Fruit fly (Drosophila melanogaster): ENCODE measurements around the gene nyo.

Gene nyo

DNA sequence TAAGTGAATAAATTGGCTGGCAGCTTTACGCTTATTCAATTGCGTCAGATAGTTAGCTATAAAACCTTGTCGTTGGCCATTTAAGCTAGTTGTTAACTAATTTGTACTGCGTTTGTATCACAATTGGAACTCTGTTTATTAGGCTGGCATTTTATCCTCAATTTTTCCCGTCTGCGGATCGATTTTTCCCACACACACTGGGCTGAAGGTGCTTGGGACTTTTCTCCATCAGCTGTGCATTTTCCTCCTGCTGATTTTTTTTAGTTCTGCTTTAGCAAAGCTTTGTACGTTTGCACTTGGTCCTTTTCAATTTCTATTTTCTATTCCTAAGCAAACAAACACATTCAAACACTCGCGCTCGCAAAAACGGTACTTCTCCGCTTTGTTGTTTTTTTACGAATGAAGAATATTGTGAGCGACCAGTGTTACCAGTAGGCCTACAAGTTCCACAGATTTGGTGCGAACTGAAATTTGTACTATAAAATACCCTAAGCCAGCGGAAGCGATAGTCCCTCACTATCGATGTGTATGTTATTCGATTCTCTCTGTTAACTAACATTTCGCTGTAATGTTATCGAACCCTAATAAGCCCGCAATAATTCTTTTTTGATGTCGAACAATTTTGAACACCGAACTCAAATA is 66.7 kb downstream of the nyo start (continued):
- TF ChIP-seq CG12659 (GFP tag; optimal IDR thresholded peaks at IDR 0.05) = peak; percentile 75
- peak; percentile 52 for TF ChIP-seq CG17186 (GFP tag; optimal IDR thresholded peaks at IDR 0.05)
- peak; percentile 62 for TF ChIP-seq lbe (GFP tag; optimal IDR thresholded peaks at IDR 0.05)
- TF ChIP-seq CG11504 (tag; optimal IDR thresholded peaks at IDR 0.05) = peak; percentile 24
- TF ChIP-seq CG17328 (GFP tag; IDR thresholded peaks at IDR 0.05) = no peak
- no peak for TF ChIP-seq CG14667 (GFP tag; IDR thresholded peaks at IDR 0.05)
- peak; percentile 70 for TF ChIP-seq CG12299 (tag; optimal IDR thresholded peaks at IDR 0.05)
- no peak for TF ChIP-seq Blimp-1 (GFP tag; optimal IDR thresholded peaks at IDR 0.05)
- no peak for TF ChIP-seq Dbx (GFP tag; IDR thresholded peaks at IDR 0.05)
- TF ChIP-seq btn (GFP tag; optimal IDR thresholded peaks at IDR 0.05) = no peak
- TF ChIP-seq trh (GFP tag; optimal IDR thresholded peaks at IDR 0.05) = no peak
- no peak for TF ChIP-seq CG43689 (GFP tag; IDR thresholded peaks at IDR 0.05)
- TF ChIP-seq CG13624 (GFP tag; optimal IDR thresholded peaks at IDR 0.05) = no peak
- no peak for TF ChIP-seq CG6689 (GFP tag; IDR thresholded peaks at IDR 0.05)
- no peak for TF ChIP-seq CG2889 (GFP tag; IDR thresholded peaks at IDR 0.05)
- no peak for TF ChIP-seq danr (GFP tag; IDR thresholded peaks at IDR 0.05)
- TF ChIP-seq nau (GFP tag; optimal IDR thresholded peaks at IDR 0.05) = no peak
- peak; percentile 14 for TF ChIP-seq CG2202 (tag; optimal IDR thresholded peaks at IDR 0.05)
- peak; percentile 14 for TF ChIP-seq crc (GFP tag; optimal IDR thresholded peaks at IDR 0.05)
- peak; percentile 40 for TF ChIP-seq chn (GFP tag; optimal IDR thresholded peaks at IDR 0.05)
- no peak for TF ChIP-seq slp2 (GFP tag; optimal IDR thresholded peaks at IDR 0.05)
- no peak for TF ChIP-seq grn (GFP tag; optimal IDR thresholded peaks at IDR 0.05)
- TF ChIP-seq ac (GFP tag; optimal IDR thresholded peaks at IDR 0.05) = no peak
- TF ChIP-seq Asciz (GFP tag; optimal IDR thresholded peaks at IDR 0.05) = peak; percentile 40
- peak; percentile 69 for TF ChIP-seq Ets97D (GFP tag; optimal IDR thresholded peaks at IDR 0.05)
- TF ChIP-seq CG15601 (tag; optimal IDR thresholded peaks at IDR 0.05) = peak; percentile 32
- peak; percentile 15 for TF ChIP-seq Xbp1 (GFP tag; optimal IDR thresholded peaks at IDR 0.05)
- no peak for TF ChIP-seq luna (GFP tag; optimal IDR thresholded peaks at IDR 0.05)
- TF ChIP-seq CG31224 (GFP tag; IDR thresholded peaks at IDR 0.05) = no peak
- no peak for TF ChIP-seq gsb-n (tag; optimal IDR thresholded peaks at IDR 0.05)
- no peak for TF ChIP-seq Atf3 (GFP tag; optimal IDR thresholded peaks at IDR 0.05)
- TF ChIP-seq CG13424 (tag; optimal IDR thresholded peaks at IDR 0.05) = peak; percentile 41
- no peak for TF ChIP-seq Hr3 (GFP tag; optimal IDR thresholded peaks at IDR 0.05)
- TF ChIP-seq z (GFP tag; IDR thresholded peaks at IDR 0.05) = no peak
- TF ChIP-seq CG10959 (GFP tag; IDR thresholded peaks at IDR 0.05) = no peak
- TF ChIP-seq Oli (tag; optimal IDR thresholded peaks at IDR 0.05) = no peak
- no peak for TF ChIP-seq bab2 (GFP tag; optimal IDR thresholded peaks at IDR 0.05)
- peak; percentile 36 for TF ChIP-seq Side (GFP tag; optimal IDR thresholded peaks at IDR 0.05)
- peak; percentile 1 for TF ChIP-seq disco-r (GFP tag; optimal IDR thresholded peaks at IDR 0.05)
- TF ChIP-seq vfl (GFP tag; optimal IDR thresholded peaks at IDR 0.05) = no peak
- TF ChIP-seq CG16815 (GFP tag; optimal IDR thresholded peaks at IDR 0.05) = no peak
- TF ChIP-seq CG6854 (GFP tag; optimal IDR thresholded peaks at IDR 0.05) = peak; percentile 62
- TF ChIP-seq Camta (GFP tag; optimal IDR thresholded peaks at IDR 0.05) = peak; percentile 4
- TF ChIP-seq yki (optimal IDR thresholded peaks at IDR 0.05) = no peak
- TF ChIP-seq CG3281 (GFP tag; optimal IDR thresholded peaks at IDR 0.05) = peak; percentile 22
- no peak for TF ChIP-seq CG31441 (GFP tag; IDR thresholded peaks at IDR 0.05)
- TF ChIP-seq Hsf (GFP tag; optimal IDR thresholded peaks at IDR 0.05) = no peak
- TF ChIP-seq nerfin-1 (tag; optimal IDR thresholded peaks at IDR 0.05) = no peak
- TF ChIP-seq H15 (GFP tag; IDR thresholded peaks at IDR 0.05) = no peak
- TF ChIP-seq HHEX (GFP tag; optimal IDR thresholded peaks at IDR 0.05) = no peak
- peak; percentile 41 for TF ChIP-seq sens (GFP tag)
- TF ChIP-seq CG34376 (GFP tag; optimal IDR thresholded peaks at IDR 0.05) = peak; percentile 70

Measured in whole organism, embryonic.